Fruit fly (Drosophila melanogaster) whole organism, embryonic: ENCODE results near the gene CG4438.

ENCODE experiments used
- B-H1 ChIP-seq: fragments of 200-800 bp; sonication (Bioruptor generic); IDR thresholded peaks from 3 replicates; pipeline ENCODE4 v1.3.6; 2022; ENCODE audit warnings: missing biosample characterization, missing genetic modification characterization
- CG10147 ChIP-seq: fragments of 200-800 bp; sonication (Bioruptor generic); optimal IDR thresholded peaks from 2 replicates; lab custom pipeline; 2019; ENCODE audit warnings: missing biosample characterization, mild to moderate bottlenecking, missing genetic modification characterization, moderate library complexity
- CG10321 ChIP-seq: fragments of 200-800 bp; sonication (Bioruptor generic); IDR thresholded peaks from 2 replicates; pipeline ENCODE4 v1.3.6; 2022; ENCODE audit warnings: missing biosample characterization, missing genetic modification characterization
- CG10565 ChIP-seq: fragments of 200-800 bp; sonication (Bioruptor generic); optimal IDR thresholded peaks from 3 replicates; lab custom pipeline; 2016; ENCODE audit warnings: missing biosample characterization, mild to moderate bottlenecking, missing genetic modification characterization
- CG12219 ChIP-seq: fragments of 200-800 bp; sonication (Bioruptor generic); optimal IDR thresholded peaks from 3 replicates; lab custom pipeline; 2018; ENCODE audit warnings: missing biosample characterization, mild to moderate bottlenecking, missing genetic modification characterization
- CG12942 ChIP-seq: fragments of 200-800 bp; sonication (Bioruptor generic); optimal IDR thresholded peaks from 3 replicates; lab custom pipeline; 2016; ENCODE audit warnings: missing biosample characterization, missing genetic modification characterization
- CG13296 ChIP-seq: fragments of 200-800 bp; sonication (Bioruptor generic); optimal IDR thresholded peaks from 3 replicates; lab custom pipeline; 2018; ENCODE audit warnings: missing biosample characterization, mild to moderate bottlenecking, missing genetic modification characterization
- CG13424 ChIP-seq: fragments of 200-800 bp; sonication (Bioruptor generic); optimal IDR thresholded peaks from 2 replicates; lab custom pipeline; 2019; ENCODE audit warnings: missing biosample characterization, mild to moderate bottlenecking, missing genetic modification characterization, moderate library complexity
- CG1602 ChIP-seq: fragments of 200-800 bp; sonication (Bioruptor generic); optimal IDR thresholded peaks from 3 replicates; lab custom pipeline; 2016; ENCODE audit warnings: missing biosample characterization, missing genetic modification characterization
- CG17912 ChIP-seq: fragments of 200-800 bp; sonication (Bioruptor generic); optimal IDR thresholded peaks from 2 replicates; lab custom pipeline; 2018; ENCODE audit warnings: missing biosample characterization, mild to moderate bottlenecking, missing genetic modification characterization
- CG18011 ChIP-seq: fragments of 200-800 bp; sonication (Bioruptor generic); optimal IDR thresholded peaks from 2 replicates; lab custom pipeline; 2017; ENCODE audit warnings: missing biosample characterization, missing genetic modification characterization, mild to moderate bottlenecking, moderate library complexity, missing genotype
- CG30020 ChIP-seq: fragments of 200-800 bp; optimal IDR thresholded peaks from 2 replicates; lab custom pipeline; 2019; ENCODE audit warnings: missing biosample characterization, mild to moderate bottlenecking, missing genetic modification characterization, moderate library complexity
- CG32767 ChIP-seq: fragments of 200-800 bp; sonication (Bioruptor generic); IDR thresholded peaks from 2 replicates; pipeline ENCODE4 v1.3.6; 2022; ENCODE audit warnings: missing biosample characterization, missing genetic modification characterization
- CG32772 ChIP-seq: fragments of 200-800 bp; sonication (Bioruptor generic); IDR thresholded peaks from 2 replicates; pipeline ENCODE4 v1.3.6; 2022; ENCODE audit warnings: missing biosample characterization, missing genetic modification characterization
- CG4360 ChIP-seq: fragments of 200-800 bp; sonication (Bioruptor generic); IDR thresholded peaks from 2 replicates; pipeline ENCODE4 v1.3.6; 2022; ENCODE audit warnings: missing biosample characterization, missing genetic modification characterization
- CG4424 ChIP-seq: fragments of 200-800 bp; sonication (Bioruptor generic); optimal IDR thresholded peaks from 3 replicates; lab custom pipeline; 2016; ENCODE audit warnings: missing biosample characterization, missing genetic modification characterization
- CG6654 ChIP-seq: fragments of 200-800 bp; sonication (Bioruptor generic); optimal IDR thresholded peaks from 2 replicates; lab custom pipeline; 2017; ENCODE audit warnings: missing biosample characterization, mild to moderate bottlenecking, missing genetic modification characterization
- CG7357 ChIP-seq: fragments of 200-800 bp; sonication (Bioruptor generic); IDR thresholded peaks from 3 replicates; pipeline ENCODE4 v1.3.6; 2022; ENCODE audit warnings: missing biosample characterization, missing genetic modification characterization
- CG7745 ChIP-seq: fragments of 200-800 bp; sonication (Bioruptor generic); optimal IDR thresholded peaks from 2 replicates; lab custom pipeline; 2018; ENCODE audit warnings: missing biosample characterization, mild to moderate bottlenecking, missing genetic modification characterization, moderate library complexity
- CG9797 ChIP-seq: fragments of 200-800 bp; sonication (Bioruptor generic); optimal IDR thresholded peaks from 3 replicates; lab custom pipeline; 2018; ENCODE audit warnings: missing biosample characterization, mild to moderate bottlenecking, missing genetic modification characterization
- Chrac-16 ChIP-seq: fragments of 200-800 bp; sonication (Bioruptor generic); optimal IDR thresholded peaks from 3 replicates; lab custom pipeline; 2016; ENCODE audit warnings: missing biosample characterization, missing genetic modification characterization
- E2f2 ChIP-seq: fragments of 200-800 bp; sonication (Bioruptor generic); IDR thresholded peaks from 2 replicates; pipeline ENCODE4 v1.3.6; 2022; ENCODE audit warnings: missing biosample characterization, missing genetic modification characterization
- Hr39 ChIP-seq: fragments of >200 bp; optimal IDR thresholded peaks from 2 replicates; lab custom pipeline; 2017
- Hsf ChIP-seq: fragments of 200-800 bp; sonication (Bioruptor generic); optimal IDR thresholded peaks from 3 replicates; lab custom pipeline; 2016; ENCODE audit warnings: missing biosample characterization, missing genetic modification characterization
- Jarid2 ChIP-seq: fragments of 200-800 bp; sonication (Bioruptor generic); optimal IDR thresholded peaks from 3 replicates; lab custom pipeline; 2017; ENCODE audit warnings: mild to moderate bottlenecking, missing biosample characterization, missing genetic modification reagents, missing genetic modification characterization
- Nf-YA ChIP-seq: fragments of 200-800 bp; sonication (Bioruptor generic); IDR thresholded peaks from 2 replicates; pipeline ENCODE4 v1.3.6; 2022; ENCODE audit warnings: missing biosample characterization, missing genetic modification characterization
- Rx ChIP-seq: fragments of 200-800 bp; sonication (Bioruptor generic); IDR thresholded peaks from 2 replicates; pipeline ENCODE4 v1.3.6; 2022; ENCODE audit warnings: missing biosample characterization, missing genetic modification characterization
- Xbp1 ChIP-seq: fragments of 200-800 bp; sonication (Bioruptor generic); optimal IDR thresholded peaks from 3 replicates; lab custom pipeline; 2016; ENCODE audit warnings: missing biosample characterization, mild to moderate bottlenecking, missing genetic modification characterization
- YL-1 ChIP-seq: fragments of 200-800 bp; sonication (Bioruptor generic); optimal IDR thresholded peaks from 3 replicates; lab custom pipeline; 2017; ENCODE audit warnings: missing biosample characterization, mild to moderate bottlenecking, missing genetic modification characterization
- ab ChIP-seq: fragments of 200-800 bp; sonication (Bioruptor generic); optimal IDR thresholded peaks from 2 replicates; lab custom pipeline; 2016; ENCODE audit warnings: missing biosample characterization, missing genetic modification characterization
- bsh ChIP-seq, 2 experiments: fragments of 200-800 bp; sonication (Bioruptor generic); optimal IDR thresholded peaks; 2 replicates each; lab custom pipeline; 2017 to 2018; ENCODE audit warnings: mild to moderate bottlenecking in 2 of 2, missing biosample characterization in 2 of 2, missing genetic modification characterization in 2 of 2, moderate library complexity in 1 of 2
- chn ChIP-seq: fragments of 200-800 bp; sonication (Bioruptor generic); optimal IDR thresholded peaks from 2 replicates; lab custom pipeline; 2016; ENCODE audit warnings: missing biosample characterization, missing genetic modification characterization
- crp ChIP-seq, 2 experiments: fragments of 200-800 bp; sonication (Bioruptor generic); optimal IDR thresholded peaks; 2 replicates in 1 of 2; 3 replicates in 1 of 2; lab custom pipeline; 2017; ENCODE audit warnings: missing biosample characterization in 2 of 2, missing genetic modification characterization in 2 of 2, mild to moderate bottlenecking in 1 of 2, moderate library complexity in 1 of 2
- fd64A ChIP-seq: fragments of 200-800 bp; sonication (Bioruptor generic); optimal IDR thresholded peaks from 3 replicates; lab custom pipeline; 2018; ENCODE audit warnings: missing biosample characterization, mild to moderate bottlenecking, missing genetic modification characterization
- ftz-f1 ChIP-seq: fragments of 200-800 bp; sonication (Bioruptor generic); optimal IDR thresholded peaks from 2 replicates; lab custom pipeline; 2016; ENCODE audit warnings: missing biosample characterization, missing genetic modification characterization
- gcm ChIP-seq: fragments of 200-800 bp; sonication (Bioruptor generic); optimal IDR thresholded peaks from 2 replicates; lab custom pipeline; 2019; ENCODE audit warnings: missing biosample characterization, mild to moderate bottlenecking, missing genetic modification characterization, moderate library complexity
- gcm2 ChIP-seq: fragments of 200-800 bp; sonication (Bioruptor generic); optimal IDR thresholded peaks from 2 replicates; lab custom pipeline; 2016; ENCODE audit warnings: missing biosample characterization, missing genetic modification characterization
- gsb ChIP-seq: fragments of 200-800 bp; sonication (Bioruptor generic); IDR thresholded peaks from 2 replicates; pipeline ENCODE4 v1.3.6; 2022; ENCODE audit warnings: missing biosample characterization, missing genetic modification characterization
- hth ChIP-seq: fragments of >200 bp; optimal IDR thresholded peaks from 2 replicates; lab custom pipeline; 2017; ENCODE audit warnings: inconsistent platforms
- jing ChIP-seq: fragments of 200-800 bp; sonication (Bioruptor generic); optimal IDR thresholded peaks from 2 replicates; lab custom pipeline; 2018; ENCODE audit warnings: missing biosample characterization, mild to moderate bottlenecking, missing genetic modification characterization
- kni ChIP-seq: fragments of 200-800 bp; sonication (Bioruptor generic); optimal IDR thresholded peaks from 3 replicates; lab custom pipeline; 2017; ENCODE audit warnings: mild to moderate bottlenecking, missing biosample characterization, missing genetic modification reagents, missing genetic modification characterization
- luna ChIP-seq: fragments of 200-800 bp; sonication (Bioruptor generic); optimal IDR thresholded peaks from 2 replicates; lab custom pipeline; 2016; ENCODE audit warnings: missing biosample characterization, missing genetic modification characterization
- p53 ChIP-seq: fragments of 200-800 bp; sonication (Bioruptor generic); optimal IDR thresholded peaks from 2 replicates; lab custom pipeline; 2016; ENCODE audit warnings: missing biosample characterization, missing genetic modification characterization
- ranshi ChIP-seq: fragments of 200-800 bp; sonication (Bioruptor generic); IDR thresholded peaks from 2 replicates; pipeline ENCODE4 v1.3.6; 2022; ENCODE audit warnings: missing biosample characterization, missing genetic modification characterization
- repo ChIP-seq: fragments of 200-800 bp; sonication (Bioruptor generic); optimal IDR thresholded peaks from 2 replicates; lab custom pipeline; 2016; ENCODE audit warnings: missing biosample characterization, missing genetic modification characterization
- run ChIP-seq: fragments of 200-800 bp; sonication (Bioruptor generic); optimal IDR thresholded peaks from 3 replicates; lab custom pipeline; 2018; ENCODE audit warnings: missing biosample characterization, mild to moderate bottlenecking, missing genetic modification characterization
- scrt ChIP-seq: fragments of 200-800 bp; sonication (Bioruptor generic); optimal IDR thresholded peaks from 2 replicates; lab custom pipeline; 2018; ENCODE audit warnings: missing biosample characterization, mild to moderate bottlenecking, missing genetic modification characterization, moderate library complexity
- sna ChIP-seq: fragments of 200-800 bp; sonication (Bioruptor generic); IDR thresholded peaks from 2 replicates; pipeline ENCODE4 v1.3.6; 2022; ENCODE audit warnings: missing biosample characterization, missing genetic modification characterization; ENCODE audit not compliant: partially characterized antibody
- trem ChIP-seq: fragments of 200-800 bp; optimal IDR thresholded peaks from 3 replicates; lab custom pipeline; 2019; ENCODE audit warnings: missing biosample characterization, mild to moderate bottlenecking, missing genetic modification characterization, moderate library complexity
- vvl ChIP-seq: fragments of 200-800 bp; sonication (Bioruptor generic); IDR thresholded peaks from 2 replicates; pipeline ENCODE4 v1.3.6; 2022; ENCODE audit warnings: missing biosample characterization, missing genetic modification characterization

Gene CG4438

dm6 chr2L:9430992-9431602 lies 33.3 kb upstream of the CG4438 start, which contains the start of the genes FucTB and scat (continued):
- TF ChIP-seq CG4360 (GFP tag; lab: Robert Waterston, UW) (no peak; the same call in 1 of the 2 replicates), CG7357 (peak; percentile 87), CG6654 (GFP tag; lab: Kevin White, UChicago) (peak; percentile 71), jing (GFP tag; lab: Kevin White, UChicago) (peak; percentile 35), CG1602 (GFP tag; lab: Kevin White, UChicago) (peak; percentile 94), Rx (peak; percentile 76), Jarid2 (GFP tag; lab: Kevin White, UChicago) (peak; percentile 5), run (tag; lab: Kevin White, UChicago) (peak; percentile 38), ftz-f1 (peak; percentile 8), CG32767 (GFP tag; lab: Robert Waterston, UW) (peak; percentile 84; the same call in 1 of the 2 replicates), crp (GFP tag; optimal IDR thresholded peaks at IDR 0.05; lab: Kevin White, UChicago) (peak; percentile 31 to 90), CG30020 (peak; percentile 88), chn (peak; percentile 63), CG7745 (no peak), CG10565 (GFP tag; lab: Kevin White, UChicago) (no peak), Hr39 (no peak), hth (lab: Kevin White, UChicago) (no peak), Hsf (peak; percentile 80), sna (GFP tag; lab: Robert Waterston, UW) (no peak), gcm2 (no peak), ab (peak; percentile 41), p53 (GFP tag; lab: Kevin White, UChicago) (no peak), Xbp1 (GFP tag; lab: Kevin White, UChicago) (peak; percentile 96), trem (tag; lab: Kevin White, UChicago) (peak; percentile 76), CG18011 (peak; percentile 67), CG4424 (GFP tag; lab: Kevin White, UChicago) (peak; percentile 91), CG13296 (GFP tag; lab: Kevin White, UChicago) (peak; percentile 83), kni (peak; percentile 16), E2f2 (peak; percentile 78), CG12219 (peak; percentile 2), repo (no peak), CG10321 (GFP tag; lab: Robert Waterston, UW) (peak; percentile 68), fd64A (GFP tag; lab: Kevin White, UChicago) (no peak), bsh (GFP tag; optimal IDR thresholded peaks at IDR 0.05; lab: Kevin White, UChicago) (peak; percentile 27 to 85), CG9797 (GFP tag; lab: Kevin White, UChicago) (peak; percentile 31), gcm (GFP tag; lab: Kevin White, UChicago) (no peak), gsb (GFP tag; lab: Robert Waterston, UW) (peak; percentile 73), CG10147 (GFP tag; lab: Kevin White, UChicago) (peak; percentile 89), CG17912 (peak; percentile 73), CG13424 (peak; percentile 97), luna (no peak), ranshi (GFP tag; lab: Robert Waterston, UW) (peak; percentile 87), YL-1 (peak; percentile 41), Chrac-16 (GFP tag; lab: Kevin White, UChicago) (peak; percentile 91), scrt (GFP tag; lab: Kevin White, UChicago) (peak; percentile 66), vvl (GFP tag; lab: Robert Waterston, UW) (peak; percentile 92), CG12942 (peak; percentile 93), CG32772 (GFP tag; lab: Robert Waterston, UW) (peak; percentile 94), B-H1 (GFP tag; lab: Robert Waterston, UW) (peak; percentile 81; the same call in 2 of the 3 replicates), Nf-YA (GFP tag; lab: Robert Waterston, UW) (peak; percentile 69; the same call in 1 of the 2 replicates)
